Fruit fly (Drosophila melanogaster) whole organism, embryonic: ENCODE results near the gene CG45486.

Experiments used
- Blimp-1 ChIP-seq: fragments of 200-800 bp; sonication (Bioruptor generic); optimal IDR thresholded peaks from 3 replicates; lab custom pipeline; 2018; ENCODE audit warnings: missing biosample characterization, missing genetic modification characterization, mild to moderate bottlenecking, moderate library complexity, missing genetic modification reagents
- CG12659 ChIP-seq: fragments of 200-800 bp; sonication (Bioruptor generic); optimal IDR thresholded peaks from 3 replicates; lab custom pipeline; 2017; ENCODE audit warnings: mild to moderate bottlenecking, missing biosample characterization, missing genetic modification reagents, missing genetic modification characterization
- CG13287 ChIP-seq: fragments of 200-800 bp; sonication (Bioruptor generic); IDR thresholded peaks from 2 replicates; pipeline ENCODE4 v1.3.6; 2022; ENCODE audit warnings: missing biosample characterization, missing genetic modification characterization; ENCODE audit not compliant: partially characterized antibody
- CG13424 ChIP-seq: fragments of 200-800 bp; sonication (Bioruptor generic); optimal IDR thresholded peaks from 2 replicates; lab custom pipeline; 2019; ENCODE audit warnings: missing biosample characterization, mild to moderate bottlenecking, missing genetic modification characterization, moderate library complexity
- CG13624 ChIP-seq: fragments of 200-800 bp; sonication (Bioruptor generic); optimal IDR thresholded peaks from 2 replicates; lab custom pipeline; 2016; ENCODE audit warnings: missing biosample characterization, missing genetic modification characterization
- CG13894 ChIP-seq: fragments of 200-800 bp; sonication (Bioruptor generic); optimal IDR thresholded peaks from 3 replicates; lab custom pipeline; 2018; ENCODE audit warnings: missing biosample characterization, mild to moderate bottlenecking, missing genetic modification characterization, moderate library complexity
- CG14441 ChIP-seq: fragments of 200-800 bp; sonication (Bioruptor generic); IDR thresholded peaks from 2 replicates; pipeline ENCODE4 v1.3.6; 2022; ENCODE audit warnings: missing biosample characterization, missing genetic modification characterization
- CG17829 ChIP-seq: fragments of 200-800 bp; optimal IDR thresholded peaks from 2 replicates; lab custom pipeline; 2019; ENCODE audit warnings: missing biosample characterization, mild to moderate bottlenecking, missing genetic modification characterization, moderate library complexity
- CG1792 ChIP-seq: fragments of 200-800 bp; sonication (Bioruptor generic); optimal IDR thresholded peaks from 2 replicates; lab custom pipeline; 2016; ENCODE audit warnings: missing biosample characterization, missing genetic modification characterization
- CG2678 ChIP-seq: fragments of 200-800 bp; sonication (Bioruptor generic); optimal IDR thresholded peaks from 3 replicates; lab custom pipeline; 2019; ENCODE audit warnings: missing biosample characterization, mild to moderate bottlenecking, missing genetic modification characterization, moderate library complexity
- CG31224 ChIP-seq: fragments of 200-800 bp; sonication (Bioruptor generic); IDR thresholded peaks from 2 replicates; pipeline ENCODE4 v1.3.6; 2022; ENCODE audit warnings: missing biosample characterization, missing genetic modification characterization
- CG3838 ChIP-seq: fragments of 200-800 bp; sonication (Bioruptor generic); optimal IDR thresholded peaks from 3 replicates; lab custom pipeline; 2016; ENCODE audit warnings: missing biosample characterization, missing genetic modification characterization
- CG4282 ChIP-seq: fragments of 200-800 bp; sonication (Bioruptor generic); optimal IDR thresholded peaks from 2 replicates; lab custom pipeline; 2016; ENCODE audit warnings: missing biosample characterization, missing genetic modification characterization
- CG4328 ChIP-seq: fragments of 200-800 bp; sonication (Bioruptor generic); optimal IDR thresholded peaks from 3 replicates; lab custom pipeline; 2017; ENCODE audit warnings: missing biosample characterization, missing genetic modification reagents, missing genetic modification characterization
- CG4730 ChIP-seq: fragments of 200-800 bp; sonication (Bioruptor generic); IDR thresholded peaks from 2 replicates; pipeline ENCODE4 v1.3.6; 2022; ENCODE audit warnings: missing biosample characterization, missing genetic modification characterization
- CG6689 ChIP-seq: fragments of 200-800 bp; sonication (Bioruptor generic); IDR thresholded peaks from 2 replicates; pipeline ENCODE4 v1.3.6; 2022; ENCODE audit warnings: missing biosample characterization, missing genetic modification characterization
- CG7786 ChIP-seq: fragments of 200-800 bp; sonication (Bioruptor generic); optimal IDR thresholded peaks from 2 replicates; lab custom pipeline; 2016; ENCODE audit warnings: missing biosample characterization, missing genetic modification characterization
- CG9437 ChIP-seq: fragments of 200-800 bp; sonication (Bioruptor generic); optimal IDR thresholded peaks from 2 replicates; lab custom pipeline; 2018; ENCODE audit warnings: missing biosample characterization, mild to moderate bottlenecking, missing genetic modification characterization
- CG9727 ChIP-seq: fragments of 200-800 bp; sonication (Bioruptor generic); optimal IDR thresholded peaks from 3 replicates; lab custom pipeline; 2017; ENCODE audit warnings: missing biosample characterization, mild to moderate bottlenecking, missing genetic modification characterization
- CTCF ChIP-seq: fragments of 200-800 bp; sonication (Bioruptor generic); optimal IDR thresholded peaks from 2 replicates; lab custom pipeline; 2017; ENCODE audit warnings: missing biosample characterization, mild to moderate bottlenecking, missing genetic modification characterization, moderate library complexity
- Dad ChIP-seq: fragments of 200-800 bp; sonication (Bioruptor generic); optimal IDR thresholded peaks from 3 replicates; lab custom pipeline; 2016; ENCODE audit warnings: missing biosample characterization, missing genetic modification characterization
- Dek ChIP-seq: fragments of 200-800 bp; sonication (Bioruptor generic); optimal IDR thresholded peaks from 3 replicates; lab custom pipeline; 2019; ENCODE audit warnings: missing biosample characterization, mild to moderate bottlenecking, missing genetic modification characterization, moderate library complexity
- Dll ChIP-seq: fragments of 200-800 bp; sonication (Bioruptor generic); IDR thresholded peaks from 4 replicates; pipeline ENCODE4 v1.3.6; 2022; ENCODE audit warnings: missing biosample characterization, missing genetic modification characterization; ENCODE audit not compliant: partially characterized antibody
- Doc2 ChIP-seq: fragments of 200-800 bp; sonication (Bioruptor generic); IDR thresholded peaks from 2 replicates; pipeline ENCODE4 v1.3.6; 2022; ENCODE audit warnings: missing biosample characterization, missing genetic modification characterization
- Ets65A ChIP-seq: fragments of 200-800 bp; sonication (Bioruptor generic); peaks from one replicate; lab custom pipeline; 2016; ENCODE audit warnings: missing biosample characterization, missing genetic modification characterization
- Lpt ChIP-seq: fragments of >200 bp; optimal IDR thresholded peaks from 2 replicates; lab custom pipeline; 2018; ENCODE audit warnings: missing biosample characterization, missing genetic modification characterization
- MESR4 ChIP-seq: fragments of 200-800 bp; sonication (Bioruptor generic); optimal IDR thresholded peaks from 2 replicates; lab custom pipeline; 2018; ENCODE audit warnings: missing biosample characterization, mild to moderate bottlenecking, missing genetic modification characterization, moderate library complexity
- MTF-1 ChIP-seq: fragments of 200-800 bp; sonication (Bioruptor generic); optimal IDR thresholded peaks from 2 replicates; lab custom pipeline; 2018; ENCODE audit warnings: missing biosample characterization, mild to moderate bottlenecking, missing genetic modification characterization, borderline replicate concordance
- Mad ChIP-seq: fragments of 200-800 bp; sonication (Bioruptor generic); optimal IDR thresholded peaks from 2 replicates; lab custom pipeline; 2016; ENCODE audit warnings: missing biosample characterization, missing genetic modification characterization
- NC2β ChIP-seq: fragments of 200-800 bp; sonication (Bioruptor generic); optimal IDR thresholded peaks from 2 replicates; lab custom pipeline; 2016; ENCODE audit warnings: missing biosample characterization, missing genetic modification characterization
- Optix ChIP-seq: fragments of 200-800 bp; sonication (Bioruptor generic); IDR thresholded peaks from 3 replicates; pipeline ENCODE4 v1.3.6; 2022; ENCODE audit warnings: missing biosample characterization, missing genetic modification characterization
- aop ChIP-seq: fragments of 200-800 bp; sonication (Bioruptor generic); IDR thresholded peaks from 2 replicates; pipeline ENCODE4 v1.3.6; 2022; ENCODE audit warnings: missing biosample characterization, missing genetic modification characterization
- az2 ChIP-seq: fragments of 200-800 bp; sonication (Bioruptor generic); optimal IDR thresholded peaks from 3 replicates; lab custom pipeline; 2016; ENCODE audit warnings: missing biosample characterization, missing genetic modification characterization
- caup ChIP-seq: fragments of 200-800 bp; sonication (Bioruptor generic); optimal IDR thresholded peaks from 3 replicates; lab custom pipeline; 2017; ENCODE audit warnings: missing biosample characterization, mild to moderate bottlenecking, missing genetic modification characterization, moderate library complexity; ENCODE audit not compliant: severe bottlenecking
- cg ChIP-seq: fragments of 200-800 bp; sonication (Bioruptor generic); optimal IDR thresholded peaks from 3 replicates; lab custom pipeline; 2019; ENCODE audit warnings: missing biosample characterization, mild to moderate bottlenecking, missing genetic modification characterization, moderate library complexity
- croc ChIP-seq: fragments of 200-800 bp; sonication (Bioruptor generic); conservative IDR thresholded peaks from 3 replicates; pipeline ENCODE4 v1.3.6; 2022; ENCODE audit warnings: missing biosample characterization, missing genetic modification characterization
- dpn ChIP-seq, 2 experiments: fragments of 200-800 bp; sonication (Bioruptor generic); optimal IDR thresholded peaks; 3 replicates each; lab custom pipeline; 2016; ENCODE audit warnings: missing biosample characterization in 2 of 2, missing genetic modification characterization in 2 of 2
- esg ChIP-seq: fragments of 200-800 bp; sonication (Bioruptor generic); conservative IDR thresholded peaks from 2 replicates; pipeline ENCODE4 v1.3.6; 2022; ENCODE audit warnings: missing biosample characterization, missing genetic modification characterization
- hth ChIP-seq: fragments of >200 bp; optimal IDR thresholded peaks from 2 replicates; lab custom pipeline; 2017; ENCODE audit warnings: inconsistent platforms
- inv ChIP-seq: fragments of 200-800 bp; sonication (Bioruptor generic); IDR thresholded peaks from 2 replicates; pipeline ENCODE4 v1.3.6; 2022; ENCODE audit warnings: missing biosample characterization, missing genetic modification characterization; ENCODE audit not compliant: partially characterized antibody
- luna ChIP-seq: fragments of 200-800 bp; sonication (Bioruptor generic); optimal IDR thresholded peaks from 2 replicates; lab custom pipeline; 2016; ENCODE audit warnings: missing biosample characterization, missing genetic modification characterization
- nmo ChIP-seq: fragments of 200-800 bp; sonication (Bioruptor generic); optimal IDR thresholded peaks from 2 replicates; lab custom pipeline; 2018; ENCODE audit warnings: missing biosample characterization, mild to moderate bottlenecking, missing genetic modification characterization, moderate library complexity
- oc ChIP-seq: fragments of 200-800 bp; sonication (Bioruptor generic); optimal IDR thresholded peaks from 2 replicates; lab custom pipeline; 2018; ENCODE audit warnings: missing biosample characterization, mild to moderate bottlenecking, missing genetic modification characterization, moderate library complexity
- pb ChIP-seq: fragments of 200-800 bp; sonication (Bioruptor generic); optimal IDR thresholded peaks from 3 replicates; lab custom pipeline; 2016; ENCODE audit warnings: missing biosample characterization, missing genetic modification characterization
- pzg ChIP-seq: fragments of 200-800 bp; sonication (Bioruptor generic); optimal IDR thresholded peaks from 3 replicates; lab custom pipeline; 2018; ENCODE audit warnings: missing biosample characterization, mild to moderate bottlenecking, missing genetic modification characterization, moderate library complexity
- sima ChIP-seq: fragments of 200-800 bp; sonication (Bioruptor generic); optimal IDR thresholded peaks from 2 replicates; lab custom pipeline; 2016; ENCODE audit warnings: missing biosample characterization, missing genetic modification characterization
- sug ChIP-seq: fragments of 200-800 bp; optimal IDR thresholded peaks from 2 replicates; lab custom pipeline; 2019; ENCODE audit warnings: missing biosample characterization, mild to moderate bottlenecking, missing genetic modification characterization, moderate library complexity
- trh ChIP-seq: fragments of 200-800 bp; sonication (Bioruptor generic); optimal IDR thresholded peaks from 2 replicates; lab custom pipeline; 2016; ENCODE audit warnings: missing biosample characterization, missing genetic modification characterization
- tx ChIP-seq: fragments of 200-800 bp; sonication (Bioruptor generic); optimal IDR thresholded peaks from 2 replicates; lab custom pipeline; 2016; ENCODE audit warnings: missing biosample characterization, missing genetic modification characterization
- vnd ChIP-seq: fragments of 200-800 bp; sonication (Bioruptor generic); IDR thresholded peaks from 3 replicates; pipeline ENCODE4 v1.3.6; 2022; ENCODE audit warnings: missing biosample characterization, missing genetic modification characterization; ENCODE audit not compliant: partially characterized antibody

The CG45486 gene

dm6 chrX:19865389-19866144 is 44.4 kb downstream of the CG45486 start, which contains the start of gene THADA (continued):
- no peak for TF ChIP-seq hth (lab: Kevin White, UChicago)
- peak; percentile 24 for TF ChIP-seq sug (tag; lab: Kevin White, UChicago)
- no peak for TF ChIP-seq pb
- TF ChIP-seq CG2678, result no peak
- TF ChIP-seq Blimp-1 (GFP tag; lab: Kevin White, UChicago), result no peak
- peak; percentile 91 for TF ChIP-seq CG6689 (GFP tag; lab: Robert Waterston, UW)
- TF ChIP-seq CG4282 (GFP tag; lab: Kevin White, UChicago), result peak; percentile 9
- TF ChIP-seq CG9437, result peak; percentile 63
- TF ChIP-seq CG3838 (GFP tag; lab: Kevin White, UChicago), result no peak
- no peak for TF ChIP-seq sima (GFP tag; lab: Kevin White, UChicago)
- no peak for TF ChIP-seq trh
- 0 out of 2 replicates have a peak, but pooled peaks have one; percentile 23 for TF ChIP-seq CG14441 (GFP tag; lab: Robert Waterston, UW)
- TF ChIP-seq NC2β (GFP tag; lab: Kevin White, UChicago), result no peak
- TF ChIP-seq vnd (GFP tag; lab: Robert Waterston, UW), result peak; percentile 87
- TF ChIP-seq Doc2 (GFP tag; lab: Robert Waterston, UW), result no peak
- TF ChIP-seq aop (GFP tag; lab: Robert Waterston, UW), result no peak
- TF ChIP-seq cg (GFP tag; lab: Kevin White, UChicago), result no peak
- no peak for TF ChIP-seq Lpt (GFP tag; lab: Kevin White, UChicago)
- TF ChIP-seq CG17829 (tag; lab: Kevin White, UChicago), result peak; percentile 36
- no peak for TF ChIP-seq caup
- 0 out of 2 replicates have a peak, but pooled peaks have one; percentile 27 for TF ChIP-seq CG4730 (GFP tag; lab: Robert Waterston, UW)
- no peak for TF ChIP-seq CG7786
- peak; percentile 10 for TF ChIP-seq CG1792 (GFP tag; lab: Kevin White, UChicago)
- TF ChIP-seq CG12659, result peak; percentile 83
- TF ChIP-seq croc, result no peak
- peak; percentile 26 for TF ChIP-seq az2
- TF ChIP-seq CG4328 (GFP tag; lab: Kevin White, UChicago), result no peak
- TF ChIP-seq Ets65A (GFP tag; lab: Kevin White, UChicago), result no peak
- peak; percentile 25 for TF ChIP-seq tx (GFP tag; lab: Kevin White, UChicago)
- peak; percentile 39 for TF ChIP-seq Dek (tag; lab: Kevin White, UChicago)
- TF ChIP-seq CG13287 (GFP tag; lab: Robert Waterston, UW), result peak; percentile 93
- peak; percentile 93 for TF ChIP-seq Dll (GFP tag; lab: Robert Waterston, UW)
- no peak for TF ChIP-seq oc
- peak; percentile 61 for TF ChIP-seq CG9727 (GFP tag; lab: Kevin White, UChicago)
- peak; percentile 27 for TF ChIP-seq CG13624 (GFP tag; lab: Kevin White, UChicago)
- no peak for TF ChIP-seq esg (GFP tag; lab: Robert Waterston, UW)
- no peak for TF ChIP-seq Optix (GFP tag; lab: Robert Waterston, UW)
- peak; percentile 60 for TF ChIP-seq MESR4
- TF ChIP-seq CG13894 (tag; lab: Kevin White, UChicago), result peak; percentile 44
- TF ChIP-seq CTCF (GFP tag; lab: Kevin White, UChicago), result peak; percentile 76
- TF ChIP-seq inv (GFP tag; lab: Robert Waterston, UW), result peak; percentile 94
- TF ChIP-seq Mad, result peak; percentile 29
- peak; percentile 1 for TF ChIP-seq luna
- TF ChIP-seq dpn (GFP tag; optimal IDR thresholded peaks at IDR 0.05; lab: Kevin White, UChicago), result peak; percentile 31 to 36
- TF ChIP-seq CG13424 (tag; lab: Kevin White, UChicago), result peak; percentile 36
- TF ChIP-seq MTF-1 (GFP tag; lab: Kevin White, UChicago), result peak; percentile 92
- peak; percentile 98 for TF ChIP-seq pzg (GFP tag; lab: Kevin White, UChicago)
- no peak for TF ChIP-seq CG31224 (GFP tag; lab: Robert Waterston, UW)
- TF ChIP-seq Dad (GFP tag; lab: Kevin White, UChicago), result no peak
- TF ChIP-seq nmo (GFP tag; lab: Kevin White, UChicago), result peak; percentile 41
